In genomic region chrII:3267815-3268214, ce11 we compare ENCODE assay signal across 1 worm cellular context.
TF ChIP-seq lines count a peak whose summit lies in the region.

No protein-coding gene starts in this region.

TF ChIP-seq in whole organism, L4 larva, 104 proteins besides CTCF, POLR2A, EP300 and RAD21 (continued from another document):
- no peak for TF ChIP-seq aha-1 (tag; lab: Kevin White, UChicago)
- TF ChIP-seq nhr-28 (tag; optimal IDR thresholded peaks at IDR 0.05; lab: Kevin White, UChicago): no peak
- no peak for TF ChIP-seq mxl-3 (GFP tag; optimal IDR thresholded peaks at IDR 0.05; lab: Kevin White, UChicago)
- no peak for TF ChIP-seq nhr-48 (tag; optimal IDR thresholded peaks at IDR 0.05; lab: Kevin White, UChicago)
- no peak for TF ChIP-seq hlh-30 (tag; optimal IDR thresholded peaks at IDR 0.05; lab: Kevin White, UChicago; ENCODE audit: insufficient read depth)
- TF ChIP-seq mep-1 (tag; optimal IDR thresholded peaks at IDR 0.05; lab: Kevin White, UChicago): no peak
- no peak for TF ChIP-seq F44E2.7 (GFP tag; IDR thresholded peaks at IDR 0.05; lab: Robert Waterston, UW)
- 0 out of 2 replicates have a peak, but pooled peaks have one; percentile 22 for TF ChIP-seq ceh-44 (GFP tag; IDR thresholded peaks at IDR 0.05; lab: Robert Waterston, UW)
- 0 out of 2 replicates have a peak, but pooled peaks have one; percentile 45 for TF ChIP-seq snpc-1.2 (GFP tag; IDR thresholded peaks at IDR 0.05; lab: Robert Waterston, UW)
- no peak for TF ChIP-seq hlh-11 (tag; optimal IDR thresholded peaks at IDR 0.05; lab: Kevin White, UChicago)
- 0 out of 2 replicates have a peak, but pooled peaks have one; percentile 10 for TF ChIP-seq hmg-1.1 (GFP tag; IDR thresholded peaks at IDR 0.05; lab: Robert Waterston, UW)
- no peak for TF ChIP-seq unc-62 (GFP tag; optimal IDR thresholded peaks at IDR 0.05 in 1 of 2; lab: Kevin White, UChicago)
- TF ChIP-seq unc-62 (tag; optimal IDR thresholded peaks at IDR 0.05; lab: Kevin White, UChicago): no peak
- no peak for TF ChIP-seq aly-2 (tag; optimal IDR thresholded peaks at IDR 0.05; lab: Kevin White, UChicago)
- TF ChIP-seq fos-1 (tag; optimal IDR thresholded peaks at IDR 0.05; lab: Kevin White, UChicago): no peak
- no peak for TF ChIP-seq gei-8 (GFP tag; optimal IDR thresholded peaks at IDR 0.05; lab: Kevin White, UChicago)
- 0 out of 2 replicates have a peak, but pooled peaks have one; percentile 61 for TF ChIP-seq egl-43 (GFP tag; IDR thresholded peaks at IDR 0.05; lab: Robert Waterston, UW)
- no peak for TF ChIP-seq nhr-41 (GFP tag; IDR thresholded peaks at IDR 0.05; lab: Robert Waterston, UW)
- TF ChIP-seq mdt-29 (GFP tag; IDR thresholded peaks at IDR 0.05; lab: Robert Waterston, UW): no peak
- no peak for TF ChIP-seq lin-39 (tag; optimal IDR thresholded peaks at IDR 0.05; lab: Kevin White, UChicago)
- no peak for TF ChIP-seq nhr-6 (tag; optimal IDR thresholded peaks at IDR 0.05; lab: Kevin White, UChicago)
- peak; percentile 57; the same call in 1 of the 2 replicates for TF ChIP-seq vab-7 (GFP tag; IDR thresholded peaks at IDR 0.05; lab: Robert Waterston, UW)
- TF ChIP-seq Y105C5A.15 (GFP tag; IDR thresholded peaks at IDR 0.05; lab: Robert Waterston, UW): no peak
TF ChIP-seq in whole organism, L4 larva: peak in this region for 17.
